Worm (Caenorhabditis elegans) whole organism, early embryonic: Measurements from ENCODE around the gene pak-2.

Experiments
- B0310.2 ChIP-seq: sonication (generic microtip); optimal IDR thresholded peaks from 2 replicates; lab custom pipeline; 2016; ENCODE audit warnings: mild to moderate bottlenecking, missing genetic modification characterization, missing compliant biosample characterization
- F13C5.2 ChIP-seq: sonication (generic microtip); optimal IDR thresholded peaks from 2 replicates; lab custom pipeline; 2017; ENCODE audit warnings: mild to moderate bottlenecking, missing genetic modification characterization, inconsistent platforms, missing compliant biosample characterization
- aly-1 ChIP-seq: sonication (generic microtip); optimal IDR thresholded peaks from 2 replicates; lab custom pipeline; 2016; ENCODE audit warnings: missing genetic modification characterization, missing compliant biosample characterization
- ama-1 ChIP-seq: fragments of 150-350 bp; optimal IDR thresholded peaks from 2 replicates; lab custom pipeline; 2014
- ceh-13 ChIP-seq: fragments of 200-800 bp; sonication (Bioruptor generic); optimal IDR thresholded peaks from 2 replicates; lab custom pipeline; 2018; ENCODE audit warnings: mild to moderate bottlenecking, missing genetic modification characterization, missing compliant biosample characterization
- ceh-36 ChIP-seq: sonication (generic microtip); optimal IDR thresholded peaks from 2 replicates; lab custom pipeline; 2016; ENCODE audit warnings: missing genetic modification characterization, inconsistent platforms, missing compliant biosample characterization
- ets-7 ChIP-seq: sonication (generic microtip); optimal IDR thresholded peaks from 2 replicates; lab custom pipeline; 2016; ENCODE audit warnings: missing genotype, missing genetic modification characterization, missing compliant biosample characterization
- flt-1 ChIP-seq: fragments of 200-800 bp; sonication (Bioruptor generic); IDR thresholded peaks from 2 replicates; pipeline ENCODE4 v1.3.6; 2022; ENCODE audit warnings: missing genetic modification characterization, missing compliant biosample characterization
- hmbx-1 ChIP-seq: sonication (generic microtip); optimal IDR thresholded peaks from 2 replicates; lab custom pipeline; 2016; ENCODE audit warnings: mild to moderate bottlenecking, missing genetic modification characterization, missing compliant biosample characterization
- hmg-4 ChIP-seq: fragments of 200-800 bp; sonication (Bioruptor generic); optimal IDR thresholded peaks from 2 replicates; lab custom pipeline; 2018; ENCODE audit warnings: mild to moderate bottlenecking, missing genetic modification characterization, missing compliant biosample characterization
- hnd-1 ChIP-seq: sonication (generic microtip); optimal IDR thresholded peaks from 2 replicates; lab custom pipeline; 2016; ENCODE audit warnings: missing genetic modification characterization, missing compliant biosample characterization
- pes-1 ChIP-seq: fragments of 200-800 bp; sonication (Bioruptor generic); IDR thresholded peaks from 2 replicates; pipeline ENCODE4 v1.3.6; 2022; ENCODE audit warnings: missing genetic modification reagents, missing genetic modification characterization, missing compliant biosample characterization
- scrt-1 ChIP-seq: fragments of 200-800 bp; sonication (Bioruptor generic); IDR thresholded peaks from 2 replicates; pipeline ENCODE4 v1.3.6; 2022; ENCODE audit warnings: missing genetic modification characterization, missing compliant biosample characterization
- sea-1 ChIP-seq: fragments of 200-800 bp; sonication (Bioruptor generic); conservative IDR thresholded peaks from 2 replicates; pipeline ENCODE4 v1.3.6; 2022; ENCODE audit warnings: missing genetic modification characterization, missing compliant biosample characterization
- tbx-11 ChIP-seq: fragments of 200-800 bp; sonication (Bioruptor generic); IDR thresholded peaks from 2 replicates; pipeline ENCODE4 v1.3.6; 2022; ENCODE audit warnings: missing genetic modification characterization, missing compliant biosample characterization
- tbx-37 ChIP-seq: fragments of 200-800 bp; sonication (Bioruptor generic); conservative IDR thresholded peaks from 2 replicates; pipeline ENCODE4 v1.3.6; 2022; ENCODE audit warnings: missing genetic modification reagents, missing genetic modification characterization, missing compliant biosample characterization
- tra-4 ChIP-seq: sonication (generic microtip); optimal IDR thresholded peaks from 2 replicates; lab custom pipeline; 2017; ENCODE audit warnings: missing genetic modification characterization, missing compliant biosample characterization

Gene pak-2

DNA sequence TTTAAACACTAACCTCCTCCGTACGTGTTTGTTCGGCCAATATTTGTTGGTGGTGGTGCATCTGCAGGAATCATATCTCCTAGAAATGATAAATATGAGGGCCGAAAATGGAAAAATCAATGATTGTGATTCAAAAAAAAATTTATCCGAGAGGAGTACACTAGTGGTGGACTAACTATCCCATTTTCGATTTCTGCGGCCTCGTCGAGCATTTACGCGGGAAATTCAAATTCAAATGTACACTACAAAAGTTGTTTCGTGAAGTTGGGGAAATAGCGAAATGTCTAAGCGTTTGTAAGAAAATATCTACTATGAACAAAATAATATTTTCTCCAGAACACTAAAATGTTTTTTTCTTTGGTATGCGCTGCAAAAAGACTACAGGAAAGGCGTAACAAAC, 9.9 kb downstream of the pak-2 start:
- TF ChIP-seq ama-1 (lab: Kevin White, UChicago) (no peak), F13C5.2 (peak; percentile 21), sea-1 (GFP tag; lab: Robert Waterston, UW) (no peak), B0310.2 (no peak), ceh-13 (GFP tag; lab: Kevin White, UChicago) (no peak), hmbx-1 (tag; lab: Kevin White, UChicago) (no peak), tra-4 (no peak), tbx-11 (no peak), tbx-37 (GFP tag; lab: Robert Waterston, UW) (peak; percentile 83), ets-7 (tag; lab: Kevin White, UChicago) (peak; percentile 23), hnd-1 (tag; lab: Kevin White, UChicago) (peak; percentile 13), hmg-4 (no peak), ceh-36 (tag; lab: Kevin White, UChicago) (no peak)

DNA sequence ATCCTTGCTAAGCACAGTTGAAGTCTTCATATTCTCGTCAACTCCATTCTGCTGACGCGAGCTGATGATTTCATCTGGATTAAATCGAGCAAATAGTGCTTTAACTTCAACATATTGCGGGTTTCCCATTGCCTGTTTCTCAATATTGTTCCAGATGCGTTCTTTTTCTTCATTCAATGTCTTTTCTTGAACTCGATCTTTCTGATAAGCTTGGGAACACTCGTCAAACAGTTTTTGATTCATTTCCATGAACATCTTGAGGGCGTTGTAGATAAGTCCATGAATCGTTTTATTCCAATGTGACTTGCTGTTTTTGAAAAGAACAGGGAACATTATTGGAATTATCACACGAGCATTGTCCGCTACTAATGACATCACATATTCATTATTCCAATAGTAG, 11.5 kb downstream of the pak-2 start:
- TF ChIP-seq pes-1 (GFP tag; lab: Robert Waterston, UW) = no peak
- no peak for TF ChIP-seq tra-4
- no peak for TF ChIP-seq ama-1 (lab: Kevin White, UChicago)
- no peak for TF ChIP-seq aly-1
- TF ChIP-seq hnd-1 (tag; lab: Kevin White, UChicago) = no peak
- TF ChIP-seq tbx-37 (GFP tag; lab: Robert Waterston, UW) = no peak
- no peak for TF ChIP-seq tbx-11
- no peak for TF ChIP-seq ceh-13 (GFP tag; lab: Kevin White, UChicago)
- no peak for TF ChIP-seq F13C5.2
- no peak for TF ChIP-seq hmbx-1 (tag; lab: Kevin White, UChicago)
- no peak for TF ChIP-seq hmg-4
- no peak for TF ChIP-seq flt-1 (GFP tag; lab: Robert Waterston, UW)
- no peak for TF ChIP-seq ets-7 (tag; lab: Kevin White, UChicago)
- TF ChIP-seq sea-1 (GFP tag; lab: Robert Waterston, UW) = no peak
- no peak for TF ChIP-seq scrt-1 (GFP tag; lab: Robert Waterston, UW)
- no peak for TF ChIP-seq B0310.2
- TF ChIP-seq ceh-36 (tag; lab: Kevin White, UChicago) = no peak

DNA sequence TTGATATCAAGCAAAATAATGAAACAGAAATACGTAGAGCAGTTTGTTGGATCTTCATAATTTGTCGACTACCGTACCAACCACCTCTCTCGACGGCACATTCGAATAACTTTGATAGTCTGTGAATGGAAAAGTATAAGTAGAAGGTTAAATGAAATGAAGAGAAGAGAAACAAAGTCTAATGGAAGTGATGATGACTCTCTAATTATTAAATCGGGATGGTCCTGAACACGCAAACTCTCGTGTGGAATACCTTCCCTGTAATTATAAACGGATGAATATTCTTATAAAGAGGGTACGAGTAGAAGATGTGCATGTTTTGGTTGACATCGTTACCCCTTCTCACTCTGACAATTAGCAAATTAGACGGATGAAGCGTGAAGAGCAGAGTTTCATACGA, 16.4 kb downstream of the pak-2 start, which contains the start of the genes C13G3.12 and hot-6:
Gene C13G3.12 (minus strand): TSS at position 101 of the 400 bp plus-strand sequence.
Gene hot-6 (minus strand): TSS at position 121 of the 400 bp plus-strand sequence.
- TF ChIP-seq F13C5.2 = no peak
- TF ChIP-seq ceh-36 (tag; lab: Kevin White, UChicago) = no peak

DNA sequence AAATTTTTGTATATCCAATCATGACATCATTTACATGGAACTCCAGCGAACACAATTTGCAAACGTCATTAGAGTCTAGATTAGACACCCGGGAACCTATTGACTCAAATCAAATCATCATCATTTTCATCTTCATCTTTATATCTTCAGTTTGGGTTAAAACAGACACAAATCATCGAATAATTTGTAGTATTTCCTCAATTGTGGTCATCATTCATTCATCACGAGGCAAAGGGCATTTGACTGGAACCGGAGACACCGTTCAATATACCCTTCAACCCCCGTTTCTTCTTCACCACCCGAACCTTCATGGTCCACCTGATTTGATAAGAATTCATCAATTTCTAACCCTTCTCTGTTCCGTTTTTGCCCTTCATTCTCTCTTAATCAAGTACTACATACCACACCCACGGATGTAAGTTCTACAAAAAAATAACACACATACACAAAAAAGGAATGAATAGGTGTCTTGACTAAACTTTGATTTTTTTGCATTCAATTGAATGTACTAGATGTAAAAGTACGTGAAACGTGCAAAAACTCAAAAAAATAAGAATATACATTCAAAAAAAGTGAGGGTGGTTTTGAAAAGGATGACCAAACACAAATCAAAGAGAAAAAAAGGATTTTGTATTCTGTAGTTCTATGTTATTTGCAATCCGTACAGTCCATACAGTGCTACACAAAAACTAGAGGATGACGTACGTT, 22.2 kb downstream of the pak-2 start:
- no peak for TF ChIP-seq ceh-36 (tag; lab: Kevin White, UChicago)
- no peak for TF ChIP-seq B0310.2
- TF ChIP-seq flt-1 (GFP tag; lab: Robert Waterston, UW) = no peak
- no peak for TF ChIP-seq tbx-37 (GFP tag; lab: Robert Waterston, UW)
- no peak for TF ChIP-seq ama-1 (lab: Kevin White, UChicago)
- TF ChIP-seq ets-7 (tag; lab: Kevin White, UChicago) = no peak
- TF ChIP-seq hmg-4 = no peak
- TF ChIP-seq F13C5.2 = no peak
- TF ChIP-seq ceh-13 (GFP tag; lab: Kevin White, UChicago) = no peak
- no peak for TF ChIP-seq pes-1 (GFP tag; lab: Robert Waterston, UW)
- TF ChIP-seq sea-1 (GFP tag; lab: Robert Waterston, UW) = no peak
- TF ChIP-seq scrt-1 (GFP tag; lab: Robert Waterston, UW) = no peak
- TF ChIP-seq hmbx-1 (tag; lab: Kevin White, UChicago) = no peak
- no peak for TF ChIP-seq tra-4
- TF ChIP-seq tbx-11 = no peak
- no peak for TF ChIP-seq aly-1
- no peak for TF ChIP-seq hnd-1 (tag; lab: Kevin White, UChicago)

DNA sequence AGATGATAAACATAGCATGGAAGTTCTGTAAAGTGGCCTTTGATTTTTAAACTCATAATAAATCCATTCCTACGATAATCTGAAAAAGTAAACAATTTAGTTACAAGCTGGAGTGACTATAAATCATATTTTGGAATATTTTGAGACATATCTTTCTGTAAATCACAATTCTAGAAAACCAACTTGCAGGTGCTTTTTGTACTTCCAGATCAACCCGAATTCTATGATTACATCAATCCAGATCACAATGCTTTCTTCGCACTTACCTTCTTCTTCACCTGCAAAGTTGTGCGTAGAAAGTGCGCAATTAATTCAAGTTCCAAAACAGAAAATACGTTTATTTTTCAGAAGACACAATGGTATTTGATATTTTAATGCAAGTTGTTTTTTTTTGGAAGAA, 24.5 kb downstream of the pak-2 start:
- TF ChIP-seq ets-7 (tag; lab: Kevin White, UChicago) (no peak), ama-1 (lab: Kevin White, UChicago) (no peak), tra-4 (no peak), F13C5.2 (no peak), B0310.2 (no peak), hmg-4 (no peak), scrt-1 (GFP tag; lab: Robert Waterston, UW) (no peak), ceh-36 (tag; lab: Kevin White, UChicago) (no peak), aly-1 (no peak), pes-1 (GFP tag; lab: Robert Waterston, UW) (no peak), hmbx-1 (tag; lab: Kevin White, UChicago) (no peak), tbx-37 (GFP tag; lab: Robert Waterston, UW) (no peak), ceh-13 (GFP tag; lab: Kevin White, UChicago) (no peak), sea-1 (GFP tag; lab: Robert Waterston, UW) (no peak)

DNA sequence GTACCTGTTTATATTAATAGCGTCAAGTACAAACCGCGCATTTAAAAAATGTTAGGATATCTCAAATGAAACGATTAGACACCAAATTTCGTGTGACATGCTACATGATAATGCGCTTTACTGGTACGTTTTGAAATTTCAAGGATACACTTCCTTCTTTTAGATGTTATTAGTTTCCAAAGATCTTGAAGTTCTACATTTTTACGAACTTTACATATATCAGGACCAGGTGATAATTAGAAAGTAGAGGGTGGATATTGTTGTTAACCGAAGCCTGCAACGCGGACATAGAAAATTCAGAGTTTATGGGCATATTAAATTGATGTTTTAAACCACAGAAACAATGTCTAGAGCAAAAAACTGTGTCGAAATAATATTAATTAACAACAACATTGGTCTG, 26.1 kb downstream of the pak-2 start:
- TF ChIP-seq F13C5.2 (no peak), hmg-4 (no peak), sea-1 (GFP tag; lab: Robert Waterston, UW) (no peak), ama-1 (lab: Kevin White, UChicago) (no peak), scrt-1 (GFP tag; lab: Robert Waterston, UW) (no peak), ceh-13 (GFP tag; lab: Kevin White, UChicago) (no peak), B0310.2 (no peak), tbx-37 (GFP tag; lab: Robert Waterston, UW) (no peak)

DNA sequence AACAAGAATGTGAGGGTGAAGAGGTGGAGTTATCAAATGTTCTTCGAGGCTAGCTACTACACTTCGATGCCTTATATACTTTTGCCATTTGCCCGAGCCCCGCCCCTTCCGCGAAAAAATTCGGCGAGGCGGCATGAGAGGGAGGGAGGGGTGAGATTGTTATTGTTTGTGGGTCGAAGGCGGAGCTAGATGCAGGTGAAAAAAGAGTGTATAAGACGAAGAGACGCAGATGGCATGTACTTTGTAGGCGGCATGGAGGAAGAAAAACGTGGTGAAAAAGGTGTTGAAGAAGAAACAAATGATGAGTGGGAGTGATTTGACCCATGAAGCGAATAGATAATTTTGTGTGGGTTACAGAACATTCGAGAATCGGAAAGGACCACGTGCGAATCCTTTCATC, 26.8 kb downstream of the pak-2 start, which contains the start of gene C13G3.1:
Gene C13G3.1 (minus strand): TSS at position 47 of the 400 bp plus-strand sequence.
- TF ChIP-seq ceh-36 (tag; lab: Kevin White, UChicago) (no peak), hmg-4 (no peak), tbx-37 (GFP tag; lab: Robert Waterston, UW) (no peak), tbx-11 (no peak), tra-4 (no peak), F13C5.2 (no peak), aly-1 (no peak), B0310.2 (no peak), pes-1 (GFP tag; lab: Robert Waterston, UW) (no peak), hnd-1 (tag; lab: Kevin White, UChicago) (no peak), scrt-1 (GFP tag; lab: Robert Waterston, UW) (no peak), ama-1 (lab: Kevin White, UChicago) (no peak), ets-7 (tag; lab: Kevin White, UChicago) (no peak), sea-1 (GFP tag; lab: Robert Waterston, UW) (no peak), hmbx-1 (tag; lab: Kevin White, UChicago) (no peak)
